Fruit fly (Drosophila melanogaster) Kc167 (cell line): ENCODE data around the gene jp.

Source experiments
- Myc ChIP-seq: fragments of >200 bp; optimal IDR thresholded peaks from 2 replicates; lab custom pipeline; 2017; ENCODE audit warnings: missing external identifiers
- Sin3A ChIP-seq: fragments of >200 bp; optimal IDR thresholded peaks from 2 replicates; lab custom pipeline; 2018; ENCODE audit warnings: missing external identifiers
- h ChIP-seq: fragments of >200 bp; optimal IDR thresholded peaks from 3 replicates; lab custom pipeline; 2018; ENCODE audit warnings: missing external identifiers

DNA sequence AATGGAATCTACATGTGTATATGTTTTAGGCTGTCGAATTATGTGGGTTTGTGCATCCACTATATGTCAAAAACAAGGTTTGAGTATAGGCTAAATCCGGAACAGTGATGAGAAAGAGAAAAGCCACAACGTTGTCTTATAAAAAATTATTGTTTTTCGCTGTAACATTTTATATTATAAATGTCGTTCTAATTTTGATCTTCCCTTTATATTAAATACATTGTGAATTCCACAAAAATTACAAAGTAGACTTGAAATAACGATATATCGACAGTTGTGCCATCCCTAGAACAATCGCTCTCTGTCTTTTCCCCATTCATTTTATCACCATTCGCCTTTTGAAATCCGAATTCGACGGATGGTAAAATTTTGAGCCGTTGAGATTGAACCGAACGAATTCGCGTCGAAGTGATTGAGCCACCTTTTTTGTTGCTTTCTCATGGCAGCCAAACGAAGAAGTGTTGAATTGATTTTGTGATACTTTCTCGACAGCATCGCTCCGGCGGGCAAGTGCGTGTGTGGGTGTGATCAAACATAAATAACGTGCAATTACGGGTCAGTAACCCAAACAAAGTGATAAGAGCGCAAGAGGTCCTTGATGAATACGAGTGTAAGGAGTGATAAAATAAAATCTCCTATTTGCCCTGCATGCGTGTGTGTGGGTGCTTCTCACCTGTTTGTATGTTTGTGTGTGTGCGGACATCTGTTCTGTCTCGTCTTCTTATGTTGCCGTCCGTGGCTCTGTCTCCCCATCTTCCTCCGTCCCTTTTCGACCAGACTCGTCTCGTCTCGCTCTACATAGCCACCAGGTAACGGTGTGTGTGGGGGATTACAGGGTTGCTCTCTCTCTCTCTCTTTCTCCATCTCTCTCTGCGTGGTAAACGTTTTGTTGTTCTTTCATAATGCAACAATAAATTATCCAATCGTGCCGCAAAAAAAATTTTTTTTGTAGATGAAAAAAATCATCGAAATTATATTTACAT lies 45.4 kb downstream of the jp start, which contains the start of gene Oatp30B:
- TF ChIP-seq h (lab: Kevin White, UChicago) (no peak), Sin3A (lab: Kevin White, UChicago) (no peak), Myc (lab: Kevin White, UChicago) (no peak)
